Worm (Caenorhabditis elegans): Measurements from ENCODE around the gene K07H8.12.

K07H8.12 gene

DNA sequence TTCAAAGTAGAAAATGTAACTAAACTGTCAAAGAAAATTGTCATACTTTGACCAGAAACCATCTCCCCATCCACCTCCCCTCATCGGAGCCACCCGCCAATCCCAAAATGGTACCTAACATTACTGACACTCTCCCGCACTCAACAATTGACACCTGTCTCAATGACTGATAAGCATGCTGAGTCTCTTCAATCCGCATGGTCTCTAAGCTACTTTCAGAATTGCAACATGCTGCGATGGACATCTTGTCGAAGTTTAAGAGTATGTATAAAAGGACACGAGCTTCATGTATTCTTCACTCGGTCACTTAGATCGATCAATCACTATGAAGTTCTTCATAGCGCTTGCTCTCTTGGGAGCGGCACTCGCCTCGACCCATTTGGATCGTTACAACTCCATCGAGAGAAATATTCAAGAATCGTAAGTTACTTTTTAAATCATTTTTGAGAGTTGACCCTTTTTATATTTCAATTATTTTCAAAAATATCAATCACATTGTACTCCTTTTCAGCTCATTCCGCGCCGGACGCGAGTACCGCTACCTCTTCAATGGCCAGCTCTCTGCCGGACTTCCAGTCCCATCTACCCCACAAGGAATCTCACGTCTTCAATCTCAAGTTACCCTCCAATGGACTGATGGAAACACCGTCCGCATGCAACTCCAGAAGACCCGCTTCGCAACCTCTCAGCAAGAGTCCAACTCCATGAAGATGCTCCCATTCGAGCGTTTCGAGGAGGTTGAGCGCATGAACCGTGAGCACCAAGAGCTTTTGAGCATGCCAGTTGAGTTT is 15.5 kb downstream of the K07H8.12 start, which contains the start of gene vit-6 (continued):
- TF ChIP-seq dmd-6 (GFP tag; IDR thresholded peaks at IDR 0.05) (peak; percentile 95), arid-1 (GFP tag; conservative IDR thresholded peaks at IDR 0.05) (no peak), snpc-4 (tag; optimal IDR thresholded peaks at IDR 0.05) (no peak), nhr-102 (tag; optimal IDR thresholded peaks at IDR 0.05) (no peak), sdz-12 (GFP tag; optimal IDR thresholded peaks at IDR 0.05) (no peak), nhr-77 (tag; optimal IDR thresholded peaks at IDR 0.05) (no peak), set-16 (GFP tag; IDR thresholded peaks at IDR 0.05) (peak; percentile 69), ceh-62 (tag; optimal IDR thresholded peaks at IDR 0.05) (no peak)

DNA sequence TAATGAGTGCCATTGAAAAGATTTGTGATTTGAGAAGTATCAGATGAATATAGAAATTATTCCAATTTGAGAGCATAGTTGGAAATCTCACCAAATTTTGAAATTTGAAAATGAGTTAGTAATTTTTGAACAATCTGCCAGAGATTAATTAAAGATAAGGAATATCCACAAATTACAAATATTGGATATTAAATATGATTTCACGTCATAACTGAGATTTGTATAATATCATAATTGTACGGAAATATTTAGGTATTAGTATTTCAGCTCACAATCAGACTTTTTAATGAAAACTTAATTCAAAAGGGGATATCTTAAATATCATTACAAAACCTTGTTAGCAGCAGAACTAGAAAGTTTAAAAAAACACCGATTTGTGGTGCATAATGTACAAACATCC is 16.6 kb downstream of the K07H8.12 start, which contains the start of gene K07H8.7:
K07H8.7 (minus strand) TSS at position 101 of the 400 bp plus-strand sequence.
- TF ChIP-seq daf-19 (GFP tag; conservative IDR thresholded peaks at IDR 0.05) (no peak), unc-39 (tag; optimal IDR thresholded peaks at IDR 0.05) (no peak), ceh-62 (tag; optimal IDR thresholded peaks at IDR 0.05) (no peak), F44E2.7 (GFP tag; IDR thresholded peaks at IDR 0.05) (no peak), lin-39 (tag; optimal IDR thresholded peaks at IDR 0.05) (no peak), nhr-6 (tag; optimal IDR thresholded peaks at IDR 0.05) (no peak), ceh-28 (tag; optimal IDR thresholded peaks at IDR 0.05) (no peak), ztf-11 (tag; optimal IDR thresholded peaks at IDR 0.05) (no peak), F49E8.2 (tag; optimal IDR thresholded peaks at IDR 0.05; ENCODE audit: borderline replicate concordance) (no peak), nhr-48 (tag; optimal IDR thresholded peaks at IDR 0.05) (no peak), php-3 (GFP tag; IDR thresholded peaks at IDR 0.05) (no peak), duxl-1 (tag; optimal IDR thresholded peaks at IDR 0.05; ENCODE audit: poor library complexity) (no peak), ZK337.2 (GFP tag; IDR thresholded peaks at IDR 0.05) (no peak), mes-2 (tag; optimal IDR thresholded peaks at IDR 0.05; ENCODE audit: poor library complexity, severe bottlenecking) (no peak)

DNA sequence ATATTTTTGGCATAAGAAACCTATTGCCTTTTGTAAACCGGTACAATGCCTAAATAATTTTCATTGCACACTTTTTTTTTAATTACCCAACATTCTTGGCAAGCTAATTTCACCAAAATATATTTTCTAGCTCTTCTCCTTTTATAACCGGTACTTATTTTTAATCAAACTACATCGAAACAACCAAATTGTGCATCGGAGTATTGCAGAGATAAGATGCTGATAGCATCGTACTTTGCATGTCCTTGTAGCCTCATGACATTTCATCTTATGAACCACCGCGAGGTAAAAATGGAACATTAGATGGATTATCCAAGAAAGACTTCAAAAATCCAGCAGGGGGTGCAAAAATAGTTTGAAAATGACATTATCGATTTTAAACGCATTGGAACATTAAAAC is 21.3 kb downstream of the K07H8.12 start:
- TF ChIP-seq nhr-11 (tag; optimal IDR thresholded peaks at IDR 0.05) = no peak
- no peak for TF ChIP-seq ceh-28 (tag; optimal IDR thresholded peaks at IDR 0.05)
- TF ChIP-seq pqm-1 (tag; optimal IDR thresholded peaks at IDR 0.05) = peak; percentile 32
- TF ChIP-seq daf-12 (tag; optimal IDR thresholded peaks at IDR 0.05) = no peak
- peak; percentile 34 for TF ChIP-seq dve-1 (tag; optimal IDR thresholded peaks at IDR 0.05; ENCODE audit: insufficient read depth)
- no peak for TF ChIP-seq unc-130 (GFP tag; optimal IDR thresholded peaks at IDR 0.05)
- peak; percentile 64 for TF ChIP-seq nhr-28 (tag; optimal IDR thresholded peaks at IDR 0.05)

DNA sequence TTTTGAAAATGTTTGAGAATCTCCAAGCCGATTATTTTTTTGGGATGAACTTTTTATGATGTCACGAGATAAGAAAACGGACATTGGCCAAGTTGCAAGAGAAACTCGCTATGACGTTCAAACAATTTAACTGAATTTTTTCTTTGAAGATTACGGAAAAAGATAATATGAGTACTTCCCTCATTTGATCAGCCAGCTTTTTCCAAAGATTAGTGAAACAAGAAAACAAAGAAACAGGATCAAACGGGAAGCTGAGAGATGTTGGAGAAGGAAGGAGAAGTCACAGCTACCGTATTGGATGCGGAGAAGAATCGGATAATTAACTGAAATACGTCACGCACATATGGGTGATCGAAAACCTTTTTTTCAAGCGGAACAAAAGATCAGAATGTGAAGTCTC is 22.3 kb downstream of the K07H8.12 start:
- TF ChIP-seq nhr-25 (tag; optimal IDR thresholded peaks at IDR 0.05; ENCODE audit: borderline replicate concordance, insufficient read depth) (no peak), duxl-1 (tag; optimal IDR thresholded peaks at IDR 0.05; ENCODE audit: poor library complexity) (no peak), mdt-29 (GFP tag; IDR thresholded peaks at IDR 0.05) (no peak), ceh-28 (tag; optimal IDR thresholded peaks at IDR 0.05) (no peak), sdz-12 (GFP tag; optimal IDR thresholded peaks at IDR 0.05) (no peak), spr-1 (tag; optimal IDR thresholded peaks at IDR 0.05) (no peak), nhr-11 (tag; optimal IDR thresholded peaks at IDR 0.05) (no peak), mxl-2 (GFP tag; conservative IDR thresholded peaks at IDR 0.05) (no peak), nhr-28 (tag; optimal IDR thresholded peaks at IDR 0.05) (peak; percentile 24), nhr-102 (tag; optimal IDR thresholded peaks at IDR 0.05) (no peak), madf-5 (GFP tag; IDR thresholded peaks at IDR 0.05) (no peak), ama-1 (optimal IDR thresholded peaks at IDR 0.05) (no peak), F49E8.2 (tag; optimal IDR thresholded peaks at IDR 0.05; ENCODE audit: borderline replicate concordance) (no peak), fkh-10 (GFP tag; optimal IDR thresholded peaks at IDR 0.05) (no peak), rbr-2 (tag; optimal IDR thresholded peaks at IDR 0.05) (no peak), lin-38 (GFP tag; IDR thresholded peaks at IDR 0.05) (no peak), hlh-11 (tag; optimal IDR thresholded peaks at IDR 0.05) (peak; percentile 59), lsy-2 (tag; optimal IDR thresholded peaks at IDR 0.05) (no peak), Y48G9A.11 (GFP tag; IDR thresholded peaks at IDR 0.05) (no peak), aha-1 (tag) (peak; percentile 90), F10B5.3 (tag; optimal IDR thresholded peaks at IDR 0.05) (no peak), jun-1 (tag; optimal IDR thresholded peaks at IDR 0.05) (no peak), nhr-48 (tag; optimal IDR thresholded peaks at IDR 0.05) (peak; percentile 66), mdl-1 (tag; optimal IDR thresholded peaks at IDR 0.05) (no peak), ctbp-1 (GFP tag; IDR thresholded peaks at IDR 0.05) (no peak), ceh-62 (tag; optimal IDR thresholded peaks at IDR 0.05) (no peak)

All from whole organism, L4 larva.